Fruit fly (Drosophila melanogaster): ENCODE measurements around the gene mRpS34.

The mRpS34 gene

DNA sequence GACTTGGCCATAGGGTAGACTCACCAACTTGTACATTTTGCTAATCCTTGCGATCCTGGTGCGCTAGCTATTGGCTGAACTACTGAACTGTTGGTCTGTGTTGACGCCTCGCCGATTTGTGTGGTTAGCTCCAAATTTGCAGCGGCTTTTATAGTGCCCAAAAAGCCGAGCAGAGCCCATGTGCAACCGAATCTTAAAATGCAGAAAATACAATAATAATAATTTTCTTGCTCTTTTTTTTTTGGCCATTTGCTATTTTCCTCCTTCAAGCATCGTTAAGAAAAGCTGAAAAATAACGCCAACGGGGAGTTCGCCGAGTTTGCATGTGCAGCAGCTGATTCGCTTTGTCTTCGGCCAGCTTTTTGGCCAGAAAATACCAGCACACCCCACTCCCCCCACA, 39.5 kb upstream of the mRpS34 start, which contains the start of gene CG13042:
Gene CG13042, minus strand, starts transcription at position 101 of the 400 bp plus-strand sequence.
- no peak for TF ChIP-seq MBD-R2 (GFP tag; IDR thresholded peaks at IDR 0.05)
- TF ChIP-seq Gug (GFP tag; IDR thresholded peaks at IDR 0.05), result 0 out of 4 replicates have a peak, but pooled peaks have one; percentile 2

DNA sequence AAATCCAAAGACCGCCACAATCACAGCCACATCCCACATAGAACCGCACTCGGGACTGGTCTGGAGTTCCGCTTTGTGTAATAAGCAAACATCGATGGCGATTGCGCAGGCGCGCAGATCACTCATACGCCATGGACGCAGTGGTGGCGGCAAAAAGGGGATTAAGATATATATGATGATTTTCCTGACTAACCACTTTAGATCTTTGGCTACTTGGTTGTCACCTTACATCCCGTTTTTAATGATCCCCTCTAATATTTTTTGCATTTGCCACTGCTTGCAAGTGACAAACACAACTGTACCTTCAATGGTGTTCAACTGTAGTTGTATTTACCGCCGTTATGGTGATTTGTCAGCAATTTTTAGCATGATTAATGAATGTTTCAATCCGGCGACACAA, 37.9 kb upstream of the mRpS34 start:
- TF ChIP-seq yki (optimal IDR thresholded peaks at IDR 0.05) (no peak), Opbp (GFP tag; IDR thresholded peaks at IDR 0.05; ENCODE audit: partially characterized antibody) (no peak), CHES-1-like (GFP tag; optimal IDR thresholded peaks at IDR 0.05) (no peak), CG6254 (GFP tag; optimal IDR thresholded peaks at IDR 0.05) (no peak), crol (GFP tag; IDR thresholded peaks at IDR 0.05) (no peak), CG4820 (GFP tag; optimal IDR thresholded peaks at IDR 0.05) (no peak), CG3281 (GFP tag; optimal IDR thresholded peaks at IDR 0.05) (peak; percentile 27), lilli (GFP tag; optimal IDR thresholded peaks at IDR 0.05) (peak; percentile 43), schlank (tag; optimal IDR thresholded peaks at IDR 0.05) (peak; percentile 67), Dref (GFP tag; IDR thresholded peaks at IDR 0.05) (no peak), bigmax (GFP tag; optimal IDR thresholded peaks at IDR 0.05) (no peak), Hr78 (GFP tag; optimal IDR thresholded peaks at IDR 0.05) (no peak), CG2875 (GFP tag; optimal IDR thresholded peaks at IDR 0.05) (no peak), CG13287 (GFP tag; IDR thresholded peaks at IDR 0.05; ENCODE audit: partially characterized antibody) (no peak), CG17361 (GFP tag; IDR thresholded peaks at IDR 0.05) (no peak), CG34376 (GFP tag; optimal IDR thresholded peaks at IDR 0.05) (no peak), CG7556 (GFP tag; optimal IDR thresholded peaks at IDR 0.05) (no peak), CG10543 (GFP tag; optimal IDR thresholded peaks at IDR 0.05) (no peak), CG3838 (GFP tag; optimal IDR thresholded peaks at IDR 0.05) (no peak), Awh (GFP tag; IDR thresholded peaks at IDR 0.05) (no peak), CG16779 (GFP tag; IDR thresholded peaks at IDR 0.05) (no peak), nerfin-1 (tag; optimal IDR thresholded peaks at IDR 0.05) (no peak), bsh (GFP tag; optimal IDR thresholded peaks at IDR 0.05) (no peak), chif (GFP tag; optimal IDR thresholded peaks at IDR 0.05) (peak in 1 of 2 experiments; percentile 10), pfk (GFP tag; optimal IDR thresholded peaks at IDR 0.05) (no peak), zfh2 (GFP tag; optimal IDR thresholded peaks at IDR 0.05) (peak; percentile 76), pnt (GFP tag; optimal IDR thresholded peaks at IDR 0.05) (no peak), CG16863 (GFP tag; optimal IDR thresholded peaks at IDR 0.05) (no peak), dmrt11E (tag; optimal IDR thresholded peaks at IDR 0.05) (no peak), zf30C (GFP tag; optimal IDR thresholded peaks at IDR 0.05) (no peak), CG13296 (GFP tag; optimal IDR thresholded peaks at IDR 0.05) (no peak), CG5180 (GFP tag; optimal IDR thresholded peaks at IDR 0.05) (no peak), CG33557 (GFP tag; optimal IDR thresholded peaks at IDR 0.05) (no peak), CG12155 (GFP tag; optimal IDR thresholded peaks at IDR 0.05) (no peak), CG13775 (GFP tag; optimal IDR thresholded peaks at IDR 0.05) (no peak), al (GFP tag; IDR thresholded peaks at IDR 0.05) (0 out of 2 replicates have a peak, but pooled peaks have one; percentile 25), CG18011 (GFP tag; optimal IDR thresholded peaks at IDR 0.05) (no peak), cad (GFP tag; optimal IDR thresholded peaks at IDR 0.05) (no peak), Doc2 (GFP tag; IDR thresholded peaks at IDR 0.05) (no peak), ase (GFP tag; IDR thresholded peaks at IDR 0.05) (no peak), CG16815 (GFP tag; optimal IDR thresholded peaks at IDR 0.05) (peak; percentile 14), Hmr (GFP tag; optimal IDR thresholded peaks at IDR 0.05) (peak; percentile 63), crc (GFP tag; optimal IDR thresholded peaks at IDR 0.05) (no peak), CG15269 (tag; optimal IDR thresholded peaks at IDR 0.05) (peak; percentile 10), YL-1 (GFP tag; optimal IDR thresholded peaks at IDR 0.05) (no peak), Hsf (GFP tag; optimal IDR thresholded peaks at IDR 0.05) (no peak), oc (tag; optimal IDR thresholded peaks at IDR 0.05) (no peak)
